Fruit fly (Drosophila melanogaster) whole organism, embryonic: ENCODE measurements around the gene mRpS2.

Experiments
- Awh ChIP-seq: fragments of 200-800 bp; sonication (Bioruptor generic); IDR thresholded peaks from 2 replicates; pipeline ENCODE4, ENCODE4 v1.3.6; 2022; ENCODE audit warnings: missing biosample characterization, missing genetic modification characterization
- CG10565 ChIP-seq: fragments of 200-800 bp; sonication (Bioruptor generic); optimal IDR thresholded peaks from 3 replicates; lab custom pipeline; 2016; ENCODE audit warnings: missing biosample characterization, mild to moderate bottlenecking, missing genetic modification characterization
- CG12071 ChIP-seq: fragments of 200-800 bp; sonication (Bioruptor generic); optimal IDR thresholded peaks from 3 replicates; lab custom pipeline; 2018; ENCODE audit warnings: missing biosample characterization, mild to moderate bottlenecking, missing genetic modification characterization
- CG13894 ChIP-seq: fragments of 200-800 bp; sonication (Bioruptor generic); optimal IDR thresholded peaks from 3 replicates; lab custom pipeline; 2018; ENCODE audit warnings: missing biosample characterization, mild to moderate bottlenecking, missing genetic modification characterization, moderate library complexity
- CG16779 ChIP-seq: fragments of 200-800 bp; sonication (Bioruptor generic); IDR thresholded peaks from 2 replicates; pipeline ENCODE4 v1.3.6; 2022; ENCODE audit warnings: missing biosample characterization, missing genetic modification characterization
- CG16863 ChIP-seq: fragments of 200-800 bp; sonication (Bioruptor generic); optimal IDR thresholded peaks from 3 replicates; lab custom pipeline; 2016; ENCODE audit warnings: missing biosample characterization, missing genetic modification characterization
- CG17829 ChIP-seq: fragments of 200-800 bp; optimal IDR thresholded peaks from 2 replicates; lab custom pipeline; 2019; ENCODE audit warnings: missing biosample characterization, mild to moderate bottlenecking, missing genetic modification characterization, moderate library complexity
- CG1832 ChIP-seq: fragments of 200-800 bp; sonication (Bioruptor generic); optimal IDR thresholded peaks from 2 replicates; lab custom pipeline; 2017; ENCODE audit warnings: missing biosample characterization, mild to moderate bottlenecking, missing genetic modification characterization, inconsistent platforms
- CG31441 ChIP-seq: fragments of 200-800 bp; sonication (Bioruptor generic); IDR thresholded peaks from 2 replicates; pipeline ENCODE4 v1.3.6; 2022; ENCODE audit warnings: missing biosample characterization, missing genetic modification characterization
- CG3847 ChIP-seq: fragments of 200-800 bp; sonication (Bioruptor generic); IDR thresholded peaks from 2 replicates; pipeline ENCODE4 v1.3.6; 2022; ENCODE audit warnings: missing biosample characterization, missing genetic modification characterization
- CG4282 ChIP-seq: fragments of 200-800 bp; sonication (Bioruptor generic); optimal IDR thresholded peaks from 2 replicates; lab custom pipeline; 2016; ENCODE audit warnings: missing biosample characterization, missing genetic modification characterization
- CG4328 ChIP-seq: fragments of 200-800 bp; sonication (Bioruptor generic); optimal IDR thresholded peaks from 3 replicates; lab custom pipeline; 2017; ENCODE audit warnings: missing biosample characterization, missing genetic modification reagents, missing genetic modification characterization
- CG6813 ChIP-seq: fragments of 200-800 bp; sonication (Bioruptor generic); optimal IDR thresholded peaks from 2 replicates; lab custom pipeline; 2017; ENCODE audit warnings: missing biosample characterization, missing genetic modification characterization, mild to moderate bottlenecking, moderate library complexity, missing genetic modification reagents
- CG8281 ChIP-seq: fragments of 200-800 bp; sonication (Bioruptor generic); optimal IDR thresholded peaks from 2 replicates; lab custom pipeline; 2018; ENCODE audit warnings: missing biosample characterization, mild to moderate bottlenecking, missing genetic modification characterization, moderate library complexity
- CG9609 ChIP-seq: fragments of 200-800 bp; sonication (Bioruptor generic); optimal IDR thresholded peaks from 3 replicates; lab custom pipeline; 2016; ENCODE audit warnings: missing biosample characterization, missing genetic modification characterization
- Camta ChIP-seq: fragments of 200-800 bp; sonication (Bioruptor generic); optimal IDR thresholded peaks from 2 replicates; lab custom pipeline; 2016; ENCODE audit warnings: missing biosample characterization, missing genetic modification characterization
- CrebB ChIP-seq: fragments of 200-800 bp; sonication (Bioruptor generic); optimal IDR thresholded peaks from 3 replicates; lab custom pipeline; 2018; ENCODE audit warnings: missing biosample characterization, mild to moderate bottlenecking, missing genetic modification characterization
- Deaf1 ChIP-seq: fragments of 200-800 bp; optimal IDR thresholded peaks from 3 replicates; lab custom pipeline; 2019; ENCODE audit warnings: missing biosample characterization, mild to moderate bottlenecking, missing genetic modification characterization, moderate library complexity
- Dp ChIP-seq: fragments of 200-800 bp; sonication (Bioruptor generic); optimal IDR thresholded peaks from 2 replicates; lab custom pipeline; 2018; ENCODE audit warnings: missing biosample characterization, mild to moderate bottlenecking, missing genetic modification characterization, moderate library complexity
- Hey ChIP-seq: fragments of 200-800 bp; sonication (Bioruptor generic); optimal IDR thresholded peaks from 3 replicates; lab custom pipeline; 2018; ENCODE audit warnings: missing biosample characterization, mild to moderate bottlenecking, missing genetic modification characterization
- Hr39 ChIP-seq: fragments of >200 bp; optimal IDR thresholded peaks from 2 replicates; lab custom pipeline; 2017
- Hr51 ChIP-seq, 2 experiments: fragments of 200-800 bp; sonication (Bioruptor generic); optimal IDR thresholded peaks; 2 replicates in 1 of 2; 3 replicates in 1 of 2; lab custom pipeline; 2016 to 2018; ENCODE audit warnings: missing biosample characterization in 2 of 2, missing genetic modification characterization in 2 of 2, mild to moderate bottlenecking in 1 of 2, moderate library complexity in 1 of 2
- MBD-R2 ChIP-seq: fragments of 200-800 bp; sonication (Bioruptor generic); IDR thresholded peaks from 2 replicates; pipeline ENCODE4 v1.3.6; 2022; ENCODE audit warnings: missing biosample characterization, missing genetic modification characterization
- Med ChIP-seq: fragments of 200-800 bp; sonication (Bioruptor generic); peaks from one replicate; lab custom pipeline; 2016; ENCODE audit warnings: missing biosample characterization, missing genetic modification characterization, mild to moderate bottlenecking, inconsistent platforms, moderate library complexity
- Sin3A ChIP-seq: fragments of >200 bp; optimal IDR thresholded peaks from 2 replicates; lab custom pipeline; 2018
- Sox102F ChIP-seq: fragments of 200-800 bp; sonication (Bioruptor generic); optimal IDR thresholded peaks from 2 replicates; lab custom pipeline; 2018; ENCODE audit warnings: missing biosample characterization, mild to moderate bottlenecking, missing genetic modification characterization, moderate library complexity
- Sry-β ChIP-seq: fragments of 200-800 bp; sonication (Bioruptor generic); optimal IDR thresholded peaks from 2 replicates; lab custom pipeline; 2018; ENCODE audit warnings: missing biosample characterization, mild to moderate bottlenecking, missing genetic modification characterization, moderate library complexity
- Trl ChIP-seq, 3 experiments: fragments of >200 bp in 2 of 3; fragments of 200-800 bp in 1 of 3; sonication (Bioruptor generic) in 1 of 3; optimal IDR thresholded peaks; 2 replicates in 1 of 3; 3 replicates in 2 of 3; lab custom pipeline; 2016 to 2017; ENCODE audit warnings: missing biosample characterization in 1 of 3, missing genetic modification characterization in 1 of 3
- Usf ChIP-seq: fragments of 200-800 bp; sonication (Bioruptor generic); optimal IDR thresholded peaks from 2 replicates; lab custom pipeline; 2017; ENCODE audit warnings: missing genotype, missing biosample characterization, missing genetic modification characterization
- abd-A ChIP-seq: fragments of 200-800 bp; sonication (Bioruptor generic); optimal IDR thresholded peaks from 3 replicates; lab custom pipeline; 2019; ENCODE audit warnings: missing biosample characterization, mild to moderate bottlenecking, missing genetic modification characterization, moderate library complexity
- ap ChIP-seq: fragments of 200-800 bp; sonication (Bioruptor generic); IDR thresholded peaks from 2 replicates; pipeline ENCODE4 v1.3.6; 2022; ENCODE audit warnings: missing biosample characterization, missing genetic modification characterization
- bab2 ChIP-seq: fragments of 200-800 bp; sonication (Bioruptor generic); optimal IDR thresholded peaks from 2 replicates; lab custom pipeline; 2016; ENCODE audit warnings: missing biosample characterization, missing genetic modification characterization
- chif ChIP-seq, 2 experiments: fragments of 200-800 bp; sonication (Bioruptor generic); optimal IDR thresholded peaks; 3 replicates each; lab custom pipeline; 2016; ENCODE audit warnings: missing biosample characterization in 2 of 2, missing genetic modification characterization in 2 of 2
- corto ChIP-seq: fragments of 200-800 bp; sonication (Bioruptor generic); optimal IDR thresholded peaks from 2 replicates; lab custom pipeline; 2016; ENCODE audit warnings: missing biosample characterization, mild to moderate bottlenecking, missing genetic modification characterization, moderate library complexity
- crc ChIP-seq: fragments of 200-800 bp; sonication (Bioruptor generic); optimal IDR thresholded peaks from 2 replicates; lab custom pipeline; 2016; ENCODE audit warnings: missing biosample characterization, missing genetic modification characterization
- dmrt99B ChIP-seq: fragments of 200-800 bp; sonication (Bioruptor generic); optimal IDR thresholded peaks from 2 replicates; lab custom pipeline; 2018; ENCODE audit warnings: missing biosample characterization, mild to moderate bottlenecking, missing genetic modification characterization, moderate library complexity
- ems ChIP-seq: fragments of 200-800 bp; sonication (Bioruptor generic); optimal IDR thresholded peaks from 3 replicates; lab custom pipeline; 2016; ENCODE audit warnings: missing biosample characterization, missing genetic modification characterization
- en ChIP-seq: fragments of 200-800 bp; sonication (Bioruptor generic); optimal IDR thresholded peaks from 2 replicates; lab custom pipeline; 2016; ENCODE audit warnings: missing biosample characterization, missing genetic modification characterization
- esg ChIP-seq: fragments of 200-800 bp; sonication (Bioruptor generic); conservative IDR thresholded peaks from 2 replicates; pipeline ENCODE4 v1.3.6; 2022; ENCODE audit warnings: missing biosample characterization, missing genetic modification characterization
- eve ChIP-seq, 2 experiments: fragments of >200 bp; optimal IDR thresholded peaks; 2 replicates each; lab custom pipeline; 2017; ENCODE audit warnings: missing biosample characterization in 2 of 2, missing genetic modification characterization in 2 of 2
- ewg ChIP-seq: fragments of 200-800 bp; sonication (Bioruptor generic); optimal IDR thresholded peaks from 3 replicates; lab custom pipeline; 2017; ENCODE audit warnings: mild to moderate bottlenecking, missing biosample characterization, missing genetic modification reagents, missing genetic modification characterization
- hb ChIP-seq: fragments of 200-800 bp; sonication (Bioruptor generic); IDR thresholded peaks from 3 replicates; pipeline ENCODE4 v1.3.6; 2022; ENCODE audit warnings: missing biosample characterization, missing genetic modification characterization; ENCODE audit not compliant: partially characterized antibody
- inv ChIP-seq: fragments of 200-800 bp; sonication (Bioruptor generic); IDR thresholded peaks from 2 replicates; pipeline ENCODE4 v1.3.6; 2022; ENCODE audit warnings: missing biosample characterization, missing genetic modification characterization; ENCODE audit not compliant: partially characterized antibody
- knrl ChIP-seq: fragments of 200-800 bp; sonication (Bioruptor generic); IDR thresholded peaks from 3 replicates; pipeline ENCODE4 v1.3.6; 2022; ENCODE audit warnings: missing biosample characterization, missing genetic modification characterization; ENCODE audit not compliant: partially characterized antibody
- lola ChIP-seq, 3 experiments: fragments of >200 bp in 2 of 3; fragments of 200-800 bp in 1 of 3; sonication (Bioruptor generic) in 1 of 3; optimal IDR thresholded peaks; 2 replicates each; lab custom pipeline; 2017 to 2019; ENCODE audit warnings: missing biosample characterization in 3 of 3, missing genetic modification characterization in 3 of 3, mild to moderate bottlenecking in 1 of 3, moderate library complexity in 1 of 3
- sc ChIP-seq, 3 experiments: fragments of >200 bp in 2 of 3; fragments of 200-800 bp in 1 of 3; sonication (Bioruptor generic) in 1 of 3; optimal IDR thresholded peaks; 2 replicates in 2 of 3; 3 replicates in 1 of 3; lab custom pipeline; 2017; ENCODE audit warnings: mild to moderate bottlenecking in 1 of 3, missing biosample characterization in 1 of 3, missing genetic modification characterization in 1 of 3, missing genetic modification reagents in 1 of 3
- tap ChIP-seq: fragments of 200-800 bp; optimal IDR thresholded peaks from 3 replicates; lab custom pipeline; 2019; ENCODE audit warnings: missing biosample characterization, mild to moderate bottlenecking, missing genetic modification characterization, moderate library complexity
- vvl ChIP-seq: fragments of 200-800 bp; sonication (Bioruptor generic); IDR thresholded peaks from 2 replicates; pipeline ENCODE4 v1.3.6; 2022; ENCODE audit warnings: missing biosample characterization, missing genetic modification characterization
- zf30C ChIP-seq: fragments of 200-800 bp; sonication (Bioruptor generic); optimal IDR thresholded peaks from 3 replicates; lab custom pipeline; 2018; ENCODE audit warnings: missing biosample characterization, mild to moderate bottlenecking, missing genetic modification characterization

mRpS2 gene

dm6 chr2L:4850356-4850755 is at the start of gene mRpS2, which contains the start of gene Mon1 (continued):
- TF ChIP-seq Hey, result no peak
- peak; percentile 87 for TF ChIP-seq CG6813 (GFP tag; lab: Kevin White, UChicago)
- peak; percentile 59 for TF ChIP-seq corto (GFP tag; lab: Kevin White, UChicago)
- no peak for TF ChIP-seq Trl (optimal IDR thresholded peaks at IDR 0.05; lab: Kevin White, UChicago)
- peak; percentile 87 for TF ChIP-seq Trl (GFP tag; optimal IDR thresholded peaks at IDR 0.05; lab: Kevin White, UChicago)
- TF ChIP-seq sc (optimal IDR thresholded peaks at IDR 0.05; lab: Kevin White, UChicago), result no peak
- TF ChIP-seq sc (GFP tag; optimal IDR thresholded peaks at IDR 0.05; lab: Kevin White, UChicago), result peak; percentile 88
- peak; percentile 85 for TF ChIP-seq CrebB (tag; lab: Kevin White, UChicago)
- peak; percentile 98 for TF ChIP-seq vvl (GFP tag; lab: Robert Waterston, UW)
- TF ChIP-seq abd-A (tag; lab: Kevin White, UChicago), result no peak
- TF ChIP-seq lola (GFP tag; optimal IDR thresholded peaks at IDR 0.05; lab: Kevin White, UChicago), result peak in 1 of 3 experiments; percentile 94
- TF ChIP-seq chif (GFP tag; optimal IDR thresholded peaks at IDR 0.05; lab: Kevin White, UChicago), result peak; percentile 72 to 78
- TF ChIP-seq MBD-R2 (GFP tag; lab: Robert Waterston, UW), result peak; percentile 99
- 0 out of 2 replicates have a peak, but pooled peaks have one; percentile 63 for TF ChIP-seq CG16779
- peak; percentile 45 for TF ChIP-seq Sry-β
- peak; percentile 81 for TF ChIP-seq CG8281 (tag; lab: Kevin White, UChicago)
- peak; percentile 83 for TF ChIP-seq ems
- TF ChIP-seq esg (GFP tag; lab: Robert Waterston, UW), result peak; percentile 95
- TF ChIP-seq Dp (GFP tag; lab: Kevin White, UChicago), result peak; percentile 10
- peak; percentile 94 for TF ChIP-seq tap
- no peak for TF ChIP-seq zf30C
- peak; percentile 96 for TF ChIP-seq Sox102F (GFP tag; lab: Kevin White, UChicago)
- peak; percentile 75 for TF ChIP-seq Camta (GFP tag; lab: Kevin White, UChicago)
- TF ChIP-seq CG4328, result peak; percentile 80
- no peak for TF ChIP-seq CG1832 (GFP tag; lab: Kevin White, UChicago)
- TF ChIP-seq CG16863, result peak; percentile 51
- peak; percentile 72 for TF ChIP-seq Deaf1 (tag; lab: Kevin White, UChicago)
- no peak for TF ChIP-seq knrl (GFP tag; lab: Robert Waterston, UW)
- peak; percentile 57 for TF ChIP-seq CG4282 (GFP tag; lab: Kevin White, UChicago)
- peak; percentile 75 for TF ChIP-seq Usf (GFP tag; lab: Kevin White, UChicago)
- TF ChIP-seq CG10565 (GFP tag; lab: Kevin White, UChicago), result peak; percentile 3
- TF ChIP-seq Sin3A (lab: Kevin White, UChicago), result no peak
- peak; percentile 80 for TF ChIP-seq CG9609 (GFP tag; lab: Kevin White, UChicago)
- peak; percentile 96 for TF ChIP-seq ap (GFP tag; lab: Robert Waterston, UW)
- TF ChIP-seq hb (GFP tag; lab: Robert Waterston, UW), result no peak
- no peak for TF ChIP-seq eve (GFP tag; optimal IDR thresholded peaks at IDR 0.05; lab: Kevin White, UChicago)
- TF ChIP-seq inv (GFP tag; lab: Robert Waterston, UW), result no peak
- TF ChIP-seq CG31441 (GFP tag; lab: Robert Waterston, UW), result peak; percentile 99
- peak; percentile 96 for TF ChIP-seq CG3847
- no peak for TF ChIP-seq Hr39 (lab: Kevin White, UChicago)
- peak; percentile 35 for TF ChIP-seq en (GFP tag; lab: Kevin White, UChicago)
- TF ChIP-seq bab2, result peak; percentile 83
- TF ChIP-seq CG17829 (tag; lab: Kevin White, UChicago), result peak; percentile 97
- peak; percentile 94 for TF ChIP-seq CG13894 (tag; lab: Kevin White, UChicago)
- TF ChIP-seq dmrt99B (tag; lab: Kevin White, UChicago), result peak; percentile 94
- peak; percentile 87 to 96 for TF ChIP-seq Hr51 (GFP tag; optimal IDR thresholded peaks at IDR 0.05; lab: Kevin White, UChicago)
- TF ChIP-seq ewg (GFP tag; lab: Kevin White, UChicago), result peak; percentile 88
- peak; percentile 24 for TF ChIP-seq crc (GFP tag; lab: Kevin White, UChicago)
- TF ChIP-seq Awh (GFP tag; lab: Robert Waterston, UW), result peak; percentile 98
- peak; percentile 81 for TF ChIP-seq CG12071 (GFP tag; lab: Kevin White, UChicago)
- TF ChIP-seq Med, result peak; percentile 96
